Fruit fly (Drosophila melanogaster) whole organism, embryonic: ENCODE results near the gene CG17768.

Experiments
- BEAF-32 ChIP-seq: fragments of 200-800 bp; sonication (Bioruptor generic); optimal IDR thresholded peaks from 3 replicates; lab custom pipeline; 2017; ENCODE audit warnings: missing biosample characterization, missing genetic modification characterization, mild to moderate bottlenecking, moderate library complexity, missing genetic modification reagents
- Bgb ChIP-seq: fragments of 200-800 bp; sonication (Bioruptor generic); IDR thresholded peaks from 2 replicates; pipeline ENCODE4 v1.3.6; 2022; ENCODE audit warnings: missing biosample characterization, missing genetic modification characterization; ENCODE audit not compliant: partially characterized antibody
- CG10209 ChIP-seq: fragments of 200-800 bp; sonication (Bioruptor generic); optimal IDR thresholded peaks from 3 replicates; lab custom pipeline; 2017; ENCODE audit warnings: missing biosample characterization, mild to moderate bottlenecking, missing genetic modification characterization, missing genetic modification reagents
- CG10321 ChIP-seq: fragments of 200-800 bp; sonication (Bioruptor generic); IDR thresholded peaks from 2 replicates; pipeline ENCODE4 v1.3.6; 2022; ENCODE audit warnings: missing biosample characterization, missing genetic modification characterization
- CG10565 ChIP-seq: fragments of 200-800 bp; sonication (Bioruptor generic); optimal IDR thresholded peaks from 3 replicates; lab custom pipeline; 2016; ENCODE audit warnings: missing biosample characterization, mild to moderate bottlenecking, missing genetic modification characterization
- CG11504 ChIP-seq: fragments of 200-800 bp; sonication (Bioruptor generic); optimal IDR thresholded peaks from 3 replicates; lab custom pipeline; 2019; ENCODE audit warnings: missing biosample characterization, mild to moderate bottlenecking, missing genetic modification characterization, moderate library complexity
- CG12299 ChIP-seq: fragments of 200-800 bp; sonication (Bioruptor generic); optimal IDR thresholded peaks from 2 replicates; lab custom pipeline; 2018; ENCODE audit warnings: missing biosample characterization, mild to moderate bottlenecking, missing genetic modification characterization
- CG13287 ChIP-seq: fragments of 200-800 bp; sonication (Bioruptor generic); IDR thresholded peaks from 2 replicates; pipeline ENCODE4 v1.3.6; 2022; ENCODE audit warnings: missing biosample characterization, missing genetic modification characterization; ENCODE audit not compliant: partially characterized antibody
- CG15479 ChIP-seq: fragments of 200-800 bp; sonication (Bioruptor generic); optimal IDR thresholded peaks from 3 replicates; lab custom pipeline; 2019; ENCODE audit warnings: missing biosample characterization, mild to moderate bottlenecking, missing genetic modification characterization, moderate library complexity
- CG16813 ChIP-seq: fragments of 200-800 bp; sonication (Bioruptor generic); IDR thresholded peaks from 3 replicates; pipeline ENCODE4 v1.3.6; 2022; ENCODE audit warnings: missing biosample characterization, missing genetic modification characterization; ENCODE audit not compliant: partially characterized antibody
- CG16863 ChIP-seq: fragments of 200-800 bp; sonication (Bioruptor generic); optimal IDR thresholded peaks from 3 replicates; lab custom pipeline; 2016; ENCODE audit warnings: missing biosample characterization, missing genetic modification characterization
- CG18011 ChIP-seq: fragments of 200-800 bp; sonication (Bioruptor generic); optimal IDR thresholded peaks from 2 replicates; lab custom pipeline; 2017; ENCODE audit warnings: missing biosample characterization, missing genetic modification characterization, mild to moderate bottlenecking, moderate library complexity, missing genotype
- CG1832 ChIP-seq: fragments of 200-800 bp; sonication (Bioruptor generic); optimal IDR thresholded peaks from 2 replicates; lab custom pipeline; 2017; ENCODE audit warnings: missing biosample characterization, mild to moderate bottlenecking, missing genetic modification characterization, inconsistent platforms
- CG34422 ChIP-seq: fragments of 200-800 bp; sonication (Bioruptor generic); IDR thresholded peaks from 3 replicates; pipeline ENCODE4 v1.3.6; 2022; ENCODE audit warnings: missing biosample characterization, missing genetic modification characterization
- CG4282 ChIP-seq: fragments of 200-800 bp; sonication (Bioruptor generic); optimal IDR thresholded peaks from 2 replicates; lab custom pipeline; 2016; ENCODE audit warnings: missing biosample characterization, missing genetic modification characterization
- CG7928 ChIP-seq: fragments of 200-800 bp; sonication (Bioruptor generic); optimal IDR thresholded peaks from 2 replicates; lab custom pipeline; 2017; ENCODE audit warnings: missing biosample characterization, mild to moderate bottlenecking, missing genetic modification characterization
- CG9609 ChIP-seq: fragments of 200-800 bp; sonication (Bioruptor generic); optimal IDR thresholded peaks from 3 replicates; lab custom pipeline; 2016; ENCODE audit warnings: missing biosample characterization, missing genetic modification characterization
- D19A ChIP-seq: fragments of 200-800 bp; optimal IDR thresholded peaks from 3 replicates; lab custom pipeline; 2019; ENCODE audit warnings: missing biosample characterization, mild to moderate bottlenecking, missing genetic modification characterization, moderate library complexity
- Dad ChIP-seq: fragments of 200-800 bp; sonication (Bioruptor generic); optimal IDR thresholded peaks from 3 replicates; lab custom pipeline; 2016; ENCODE audit warnings: missing biosample characterization, missing genetic modification characterization
- Deaf1 ChIP-seq: fragments of 200-800 bp; optimal IDR thresholded peaks from 3 replicates; lab custom pipeline; 2019; ENCODE audit warnings: missing biosample characterization, mild to moderate bottlenecking, missing genetic modification characterization, moderate library complexity
- E2f1 ChIP-seq: fragments of 200-800 bp; sonication (Bioruptor generic); IDR thresholded peaks from 2 replicates; pipeline ENCODE4 v1.3.6; 2022; ENCODE audit warnings: missing biosample characterization, missing genetic modification characterization
- Fer3 ChIP-seq: fragments of 200-800 bp; sonication (Bioruptor generic); optimal IDR thresholded peaks from 2 replicates; lab custom pipeline; 2018; ENCODE audit warnings: missing biosample characterization, mild to moderate bottlenecking, missing genetic modification characterization, moderate library complexity
- GATAe ChIP-seq: fragments of 200-800 bp; sonication (Bioruptor generic); conservative IDR thresholded peaks from 2 replicates; pipeline ENCODE4 v1.3.6; 2022; ENCODE audit warnings: missing biosample characterization, missing genetic modification characterization
- MBD-R2 ChIP-seq: fragments of 200-800 bp; sonication (Bioruptor generic); IDR thresholded peaks from 2 replicates; pipeline ENCODE4 v1.3.6; 2022; ENCODE audit warnings: missing biosample characterization, missing genetic modification characterization
- Max ChIP-seq: fragments of 200-800 bp; sonication (Bioruptor generic); optimal IDR thresholded peaks from 2 replicates; lab custom pipeline; 2016; ENCODE audit warnings: missing biosample characterization, mild to moderate bottlenecking, missing genetic modification characterization
- Sin3A ChIP-seq: fragments of >200 bp; optimal IDR thresholded peaks from 2 replicates; lab custom pipeline; 2018
- Sry-δ ChIP-seq: fragments of 200-800 bp; sonication (Bioruptor generic); optimal IDR thresholded peaks from 2 replicates; lab custom pipeline; 2016; ENCODE audit warnings: missing biosample characterization, missing genetic modification characterization
- abd-A ChIP-seq: fragments of 200-800 bp; sonication (Bioruptor generic); optimal IDR thresholded peaks from 3 replicates; lab custom pipeline; 2019; ENCODE audit warnings: missing biosample characterization, mild to moderate bottlenecking, missing genetic modification characterization, moderate library complexity
- crol ChIP-seq: fragments of 200-800 bp; sonication (Bioruptor generic); IDR thresholded peaks from 2 replicates; pipeline ENCODE4 v1.3.6; 2022; ENCODE audit warnings: missing biosample characterization, missing genetic modification characterization
- eyg ChIP-seq: fragments of 200-800 bp; sonication (Bioruptor generic); optimal IDR thresholded peaks from 3 replicates; lab custom pipeline; 2016; ENCODE audit warnings: missing biosample characterization, missing genetic modification characterization
- fd102C ChIP-seq: fragments of 200-800 bp; sonication (Bioruptor generic); optimal IDR thresholded peaks from 2 replicates; lab custom pipeline; 2018; ENCODE audit warnings: missing biosample characterization, mild to moderate bottlenecking, missing genetic modification characterization, moderate library complexity
- fru ChIP-seq: fragments of >200 bp; optimal IDR thresholded peaks from 2 replicates; lab custom pipeline; 2017
- ftz-f1 ChIP-seq: fragments of 200-800 bp; sonication (Bioruptor generic); optimal IDR thresholded peaks from 2 replicates; lab custom pipeline; 2016; ENCODE audit warnings: missing biosample characterization, missing genetic modification characterization
- gro ChIP-seq: fragments of 200-800 bp; sonication (Bioruptor generic); optimal IDR thresholded peaks from 2 replicates; lab custom pipeline; 2016; ENCODE audit warnings: missing biosample characterization, missing genetic modification characterization
- gsb-n ChIP-seq: fragments of 200-800 bp; sonication (Bioruptor generic); optimal IDR thresholded peaks from 3 replicates; lab custom pipeline; 2018; ENCODE audit warnings: missing biosample characterization, mild to moderate bottlenecking, missing genetic modification characterization
- h ChIP-seq: fragments of >200 bp; optimal IDR thresholded peaks from 2 replicates; lab custom pipeline; 2017
- lab ChIP-seq: fragments of 200-800 bp; sonication (Bioruptor generic); optimal IDR thresholded peaks from 3 replicates; lab custom pipeline; 2017; ENCODE audit warnings: missing biosample characterization, missing genetic modification characterization, mild to moderate bottlenecking, moderate library complexity, missing genetic modification reagents
- lmd ChIP-seq: fragments of 200-800 bp; sonication (Bioruptor generic); IDR thresholded peaks from 2 replicates; pipeline ENCODE4 v1.3.6; 2022; ENCODE audit warnings: missing biosample characterization, missing genetic modification characterization
- mld ChIP-seq: fragments of 200-800 bp; sonication (Bioruptor generic); IDR thresholded peaks from 3 replicates; pipeline ENCODE4 v1.3.6; 2022; ENCODE audit warnings: missing biosample characterization, missing genetic modification characterization; ENCODE audit not compliant: partially characterized antibody
- peb ChIP-seq: fragments of 200-800 bp; sonication (Bioruptor generic); IDR thresholded peaks from 2 replicates; pipeline ENCODE4 v1.3.6; 2022; ENCODE audit warnings: missing biosample characterization, missing genetic modification characterization
- phol ChIP-seq: fragments of 200-800 bp; sonication (Bioruptor generic); optimal IDR thresholded peaks from 3 replicates; lab custom pipeline; 2018; ENCODE audit warnings: missing biosample characterization, mild to moderate bottlenecking, missing genetic modification characterization, moderate library complexity
- ro ChIP-seq: fragments of 200-800 bp; sonication (Bioruptor generic); IDR thresholded peaks from 2 replicates; pipeline ENCODE4 v1.3.6; 2022; ENCODE audit warnings: missing biosample characterization, missing genetic modification characterization
- schlank ChIP-seq: fragments of 200-800 bp; sonication (Bioruptor generic); optimal IDR thresholded peaks from 2 replicates; lab custom pipeline; 2018; ENCODE audit warnings: missing biosample characterization, mild to moderate bottlenecking, missing genetic modification characterization
- sd ChIP-seq: fragments of 200-800 bp; sonication (Bioruptor generic); optimal IDR thresholded peaks from 3 replicates; lab custom pipeline; 2018; ENCODE audit warnings: missing biosample characterization, mild to moderate bottlenecking, missing genetic modification characterization, moderate library complexity
- slou ChIP-seq: fragments of 200-800 bp; sonication (Bioruptor generic); optimal IDR thresholded peaks from 3 replicates; lab custom pipeline; 2016; ENCODE audit warnings: missing biosample characterization, missing genetic modification characterization
- sqz ChIP-seq: fragments of 200-800 bp; sonication (Bioruptor generic); optimal IDR thresholded peaks from 3 replicates; lab custom pipeline; 2018; ENCODE audit warnings: missing biosample characterization, mild to moderate bottlenecking, missing genetic modification characterization
- toy ChIP-seq: fragments of 200-800 bp; sonication (Bioruptor generic); IDR thresholded peaks from 2 replicates; pipeline ENCODE4 v1.3.6; 2022; ENCODE audit warnings: missing biosample characterization, missing genetic modification characterization
- zen ChIP-seq: fragments of 200-800 bp; sonication (Bioruptor generic); optimal IDR thresholded peaks from 3 replicates; lab custom pipeline; 2018; ENCODE audit warnings: missing biosample characterization, mild to moderate bottlenecking, missing genetic modification characterization, moderate library complexity
- zen2 ChIP-seq: fragments of 200-800 bp; sonication (Bioruptor generic); IDR thresholded peaks from 3 replicates; pipeline ENCODE4 v1.3.6; 2022; ENCODE audit warnings: missing biosample characterization, missing genetic modification characterization; ENCODE audit not compliant: partially characterized antibody
- zfh1 ChIP-seq: fragments of 200-800 bp; sonication (Bioruptor generic); IDR thresholded peaks from 3 replicates; pipeline ENCODE4 v1.3.6; 2022; ENCODE audit warnings: missing biosample characterization, missing genetic modification characterization
- zfh2 ChIP-seq: fragments of 200-800 bp; sonication (Bioruptor generic); optimal IDR thresholded peaks from 2 replicates; lab custom pipeline; 2016; ENCODE audit warnings: missing biosample characterization, missing genetic modification characterization

The CG17768 gene

dm6 chr2L:10442048-10442790 is 37.2 kb upstream of the CG17768 start, which contains the start of gene loh (continued):
- TF ChIP-seq Bgb = no peak
- TF ChIP-seq sd (tag; lab: Kevin White, UChicago) = no peak
- TF ChIP-seq gro (GFP tag; lab: Kevin White, UChicago) = no peak
- TF ChIP-seq BEAF-32 = no peak
- no peak for TF ChIP-seq lmd (GFP tag; lab: Robert Waterston, UW)
- no peak for TF ChIP-seq CG1832
- no peak for TF ChIP-seq CG16863 (GFP tag; lab: Kevin White, UChicago)
- no peak for TF ChIP-seq CG4282 (GFP tag; lab: Kevin White, UChicago)
- no peak for TF ChIP-seq fd102C
- no peak for TF ChIP-seq toy
- peak; percentile 42 for TF ChIP-seq CG12299
- no peak for TF ChIP-seq gsb-n
- TF ChIP-seq lab (GFP tag; lab: Kevin White, UChicago) = no peak
- no peak for TF ChIP-seq GATAe (GFP tag; lab: Robert Waterston, UW)
- TF ChIP-seq CG16813 (GFP tag; lab: Robert Waterston, UW) = no peak
- no peak for TF ChIP-seq CG15479
- 0 out of 2 replicates have a peak, but pooled peaks have one; percentile 15 for TF ChIP-seq ro
- TF ChIP-seq CG10321 = no peak
- peak; percentile 77; the same call in 1 of the 2 replicates for TF ChIP-seq crol
- no peak for TF ChIP-seq CG9609 (GFP tag; lab: Kevin White, UChicago)

- TF ChIP-seq CG7928 (no peak), mld (GFP tag; lab: Robert Waterston, UW) (peak; percentile 80; the same call in 2 of the 3 replicates), CG34422 (GFP tag; lab: Robert Waterston, UW) (no peak), phol (no peak), Sin3A (lab: Kevin White, UChicago) (no peak), Deaf1 (tag; lab: Kevin White, UChicago) (no peak), h (lab: Kevin White, UChicago) (no peak), schlank (tag; lab: Kevin White, UChicago) (no peak), MBD-R2 (peak; percentile 69), CG10209 (GFP tag; lab: Kevin White, UChicago) (no peak), abd-A (tag; lab: Kevin White, UChicago) (no peak), E2f1 (GFP tag; lab: Robert Waterston, UW) (no peak), ftz-f1 (no peak), D19A (no peak), zfh2 (GFP tag; lab: Kevin White, UChicago) (no peak), Max (GFP tag; lab: Kevin White, UChicago) (no peak), CG10565 (GFP tag; lab: Kevin White, UChicago) (no peak), zfh1 (no peak), slou (GFP tag; lab: Kevin White, UChicago) (no peak), zen (peak; percentile 15), sqz (no peak), fru (lab: Kevin White, UChicago) (no peak), CG11504 (tag; lab: Kevin White, UChicago) (no peak), zen2 (peak; percentile 77), CG18011 (GFP tag; lab: Kevin White, UChicago) (no peak), Sry-δ (GFP tag; lab: Kevin White, UChicago) (peak; percentile 38), Fer3 (tag; lab: Kevin White, UChicago) (no peak), CG9609 (GFP tag; lab: Kevin White, UChicago) (no peak), peb (GFP tag; lab: Robert Waterston, UW) (no peak), eyg (GFP tag; lab: Kevin White, UChicago) (no peak), Dad (GFP tag; lab: Kevin White, UChicago) (no peak), CG13287 (GFP tag; lab: Robert Waterston, UW) (peak; percentile 86)
These were observed 34.2 kb upstream of the CG17768 start, which contains the start of gene Nse4 for dm6 chr2L:10439174-10439573. Gene Nse4, plus strand, starts transcription at chr2L:10439440.
